Fruit fly (Drosophila melanogaster) whole organism, pupa: ENCODE results near the gene CG11714.

ENCODE experiments used
- CG17806 ChIP-seq: fragments of 200-800 bp; sonication (Bioruptor generic); optimal IDR thresholded peaks from 2 replicates; lab custom pipeline; 2018; ENCODE audit warnings: missing biosample characterization, mild to moderate bottlenecking, missing genetic modification characterization, moderate library complexity
- CG32121 ChIP-seq: fragments of 200-800 bp; sonication (Bioruptor generic); IDR thresholded peaks from 2 replicates; pipeline ENCODE4 v1.3.6; 2022; ENCODE audit warnings: missing biosample characterization, missing genetic modification characterization
- CG34367 ChIP-seq: fragments of 200-800 bp; sonication (Bioruptor generic); optimal IDR thresholded peaks from 2 replicates; lab custom pipeline; 2018; ENCODE audit warnings: missing biosample characterization, mild to moderate bottlenecking, missing genetic modification characterization
- CG4496 ChIP-seq: fragments of 200-800 bp; sonication (Bioruptor generic); IDR thresholded peaks from 3 replicates; pipeline ENCODE4 v1.3.6; 2022; ENCODE audit warnings: missing biosample characterization, missing genetic modification characterization
- CG8301 ChIP-seq: fragments of 200-800 bp; sonication (Bioruptor generic); optimal IDR thresholded peaks from 2 replicates; lab custom pipeline; 2018; ENCODE audit warnings: missing biosample characterization, mild to moderate bottlenecking, missing genetic modification characterization
- CG9948 ChIP-seq: fragments of 200-800 bp; sonication (Bioruptor generic); optimal IDR thresholded peaks from 2 replicates; lab custom pipeline; 2018; ENCODE audit warnings: missing biosample characterization, mild to moderate bottlenecking, missing genetic modification characterization, moderate library complexity
- D1 ChIP-seq: fragments of 200-800 bp; sonication (Bioruptor generic); optimal IDR thresholded peaks from 2 replicates; lab custom pipeline; 2018; ENCODE audit warnings: missing biosample characterization, mild to moderate bottlenecking, missing genetic modification characterization, moderate library complexity
- EcR ChIP-seq: fragments of 200-800 bp; sonication (Bioruptor generic); optimal IDR thresholded peaks from 3 replicates; lab custom pipeline; 2019; ENCODE audit warnings: missing biosample characterization, missing genetic modification characterization, mild to moderate bottlenecking, moderate library complexity, missing genetic modification reagents
- Ets98B ChIP-seq: fragments of 200-800 bp; sonication (Bioruptor generic); IDR thresholded peaks from 2 replicates; pipeline ENCODE4 v1.3.6; 2022; ENCODE audit warnings: missing biosample characterization, missing genetic modification characterization
- Pif1B ChIP-seq: fragments of 200-800 bp; sonication (Bioruptor generic); optimal IDR thresholded peaks from 3 replicates; lab custom pipeline; 2016; ENCODE audit warnings: missing biosample characterization, missing genetic modification characterization
- Snoo ChIP-seq: fragments of 200-800 bp; sonication (Bioruptor generic); optimal IDR thresholded peaks from 3 replicates; lab custom pipeline; 2017; ENCODE audit warnings: missing biosample characterization, mild to moderate bottlenecking, missing genetic modification characterization, inconsistent platforms
- fd96Ca ChIP-seq: fragments of 200-800 bp; sonication (Bioruptor generic); IDR thresholded peaks from 3 replicates; pipeline ENCODE4 v1.3.6; 2022; ENCODE audit warnings: missing biosample characterization, missing genetic modification characterization
- gl ChIP-seq: fragments of 200-800 bp; sonication (Bioruptor generic); optimal IDR thresholded peaks from 2 replicates; lab custom pipeline; 2018; ENCODE audit warnings: missing biosample characterization, mild to moderate bottlenecking, missing genetic modification characterization
- rn ChIP-seq: fragments of 200-800 bp; sonication (Bioruptor generic); IDR thresholded peaks from 2 replicates; pipeline ENCODE4 v1.3.6; 2022; ENCODE audit warnings: missing biosample characterization, missing genetic modification characterization

DNA sequence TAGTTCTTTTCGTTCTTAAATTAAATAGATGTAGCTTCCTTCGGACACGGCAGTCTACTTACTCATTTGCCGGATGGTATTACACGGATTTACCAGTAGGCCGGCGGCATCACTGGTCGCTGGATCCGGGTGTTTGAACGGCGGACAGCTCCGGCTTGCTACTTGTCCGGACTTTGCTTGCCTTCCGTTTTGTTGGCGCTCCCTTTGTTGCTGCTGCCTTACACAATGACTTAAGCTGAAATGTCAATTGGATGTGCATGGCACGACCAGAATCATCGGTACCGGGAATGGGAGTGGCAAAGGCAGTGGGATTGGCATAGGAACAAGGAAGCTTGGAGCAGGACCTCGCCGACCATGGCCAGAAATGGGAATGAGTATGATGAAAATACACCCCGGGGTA lies 42.2 kb downstream of the CG11714 start:
- TF ChIP-seq rn (GFP tag; lab: Robert Waterston, UW) (no peak), CG32121 (GFP tag; lab: Robert Waterston, UW) (no peak), Snoo (tag; lab: Kevin White, UChicago) (no peak), Ets98B (GFP tag; lab: Robert Waterston, UW) (no peak), CG4496 (GFP tag; lab: Robert Waterston, UW) (no peak), Pif1B (GFP tag; lab: Kevin White, UChicago) (no peak), CG9948 (tag; lab: Kevin White, UChicago) (no peak), EcR (GFP tag; lab: Kevin White, UChicago) (no peak), fd96Ca (no peak), CG34367 (tag; lab: Kevin White, UChicago) (no peak), CG8301 (tag; lab: Kevin White, UChicago) (no peak), CG17806 (tag; lab: Kevin White, UChicago) (no peak), D1 (no peak), gl (tag; lab: Kevin White, UChicago) (no peak)
